Worm (Caenorhabditis elegans) whole organism, L2 larva: ENCODE results near the gene F41E6.15.

Experiments
- F13H6.1 ChIP-seq: sonication (generic microtip); optimal IDR thresholded peaks from 2 replicates; lab custom pipeline; 2016; ENCODE audit warnings: missing genetic modification characterization, missing compliant biosample characterization
- R02D3.7 ChIP-seq: fragments of 150-350 bp; optimal IDR thresholded peaks from 2 replicates; lab custom pipeline; 2014; ENCODE audit warnings: missing biosample characterization, missing genetic modification characterization
- ZK546.5 ChIP-seq: sonication (generic microtip); optimal IDR thresholded peaks from 2 replicates; lab custom pipeline; 2017; ENCODE audit warnings: missing biosample characterization, missing genetic modification characterization
- aly-2 ChIP-seq: fragments of 150-350 bp; optimal IDR thresholded peaks from 2 replicates; lab custom pipeline; 2014; ENCODE audit warnings: missing biosample characterization, missing genetic modification characterization
- ama-1 ChIP-seq: fragments of 150-350 bp; optimal IDR thresholded peaks from 2 replicates; lab custom pipeline; 2018; ENCODE audit warnings: inconsistent platforms
- crh-2 ChIP-seq: sonication (generic microtip); optimal IDR thresholded peaks from 2 replicates; lab custom pipeline; 2017; ENCODE audit warnings: missing biosample characterization, missing genetic modification characterization
- dmd-4 ChIP-seq: sonication (generic microtip); optimal IDR thresholded peaks from 2 replicates; lab custom pipeline; 2017; ENCODE audit warnings: missing biosample characterization, missing genetic modification characterization
- elt-3 ChIP-seq: sonication (generic microtip); optimal IDR thresholded peaks from 2 replicates; lab custom pipeline; 2017; ENCODE audit warnings: missing biosample characterization, missing genetic modification characterization
- fos-1 ChIP-seq: fragments of 150-350 bp; optimal IDR thresholded peaks from 2 replicates; lab custom pipeline; 2014; ENCODE audit warnings: missing biosample characterization, missing genetic modification characterization
- gmeb-1 ChIP-seq: fragments of 150-350 bp; optimal IDR thresholded peaks from 2 replicates; lab custom pipeline; 2014; ENCODE audit warnings: missing biosample characterization, missing genetic modification characterization
- lin-39 ChIP-seq: fragments of 150-350 bp; optimal IDR thresholded peaks from 2 replicates; lab custom pipeline; 2014; ENCODE audit warnings: missing biosample characterization, missing genetic modification reagents, missing genetic modification characterization
- mbf-1 ChIP-seq: sonication (generic microtip); optimal IDR thresholded peaks from 2 replicates; lab custom pipeline; 2017; ENCODE audit warnings: missing biosample characterization, missing genetic modification characterization
- nhr-10 ChIP-seq: sonication (generic microtip); optimal IDR thresholded peaks from 2 replicates; lab custom pipeline; 2017; ENCODE audit warnings: missing biosample characterization, missing genetic modification characterization
- nhr-237 ChIP-seq: fragments of 150-350 bp; optimal IDR thresholded peaks from 2 replicates; lab custom pipeline; 2014; ENCODE audit warnings: missing biosample characterization, missing genetic modification characterization
- peb-1 ChIP-seq: fragments of 150-350 bp; optimal IDR thresholded peaks from 2 replicates; lab custom pipeline; 2014; ENCODE audit warnings: missing biosample characterization, missing genetic modification characterization
- skn-1 ChIP-seq: sonication (generic microtip); optimal IDR thresholded peaks from 2 replicates; lab custom pipeline; 2017; ENCODE audit warnings: missing biosample characterization, missing genetic modification characterization
- sma-3 ChIP-seq: sonication (generic microtip); optimal IDR thresholded peaks from 2 replicates; lab custom pipeline; 2016; ENCODE audit warnings: missing genetic modification reagents, missing genetic modification characterization, missing compliant biosample characterization
- sma-9 ChIP-seq, 2 experiments: fragments of 150-350 bp in 1 of 2; sonication (generic microtip) in 1 of 2; optimal IDR thresholded peaks; 2 replicates each; lab custom pipeline; 2014 to 2016; ENCODE audit warnings: missing genetic modification characterization in 2 of 2, mild to moderate bottlenecking in 1 of 2, missing biosample characterization in 1 of 2, missing compliant biosample characterization in 1 of 2, missing genetic modification reagents in 1 of 2, moderate library complexity in 1 of 2
- snpc-4 ChIP-seq: fragments of 150-350 bp; optimal IDR thresholded peaks from 2 replicates; lab custom pipeline; 2014; ENCODE audit warnings: missing biosample characterization, missing genetic modification characterization
- unc-39 ChIP-seq: fragments of 150-350 bp; optimal IDR thresholded peaks from 2 replicates; lab custom pipeline; 2014; ENCODE audit warnings: missing biosample characterization, missing genetic modification characterization
- unc-55 ChIP-seq: fragments of 150-350 bp; sonication (generic microtip); optimal IDR thresholded peaks from 3 replicates; lab custom pipeline; 2014; ENCODE audit warnings: missing biosample characterization, missing genetic modification reagents, missing genetic modification characterization
- unc-62 ChIP-seq: fragments of 150-350 bp; optimal IDR thresholded peaks from 2 replicates; lab custom pipeline; 2014; ENCODE audit warnings: missing biosample characterization, missing genetic modification reagents, missing genetic modification characterization
- zag-1 ChIP-seq: fragments of 150-350 bp; optimal IDR thresholded peaks from 2 replicates; lab custom pipeline; 2014; ENCODE audit warnings: missing biosample characterization, missing genetic modification characterization
- ztf-1 ChIP-seq: fragments of 200-800 bp; sonication (Bioruptor generic); conservative IDR thresholded peaks from 2 replicates; pipeline ENCODE4 v1.3.6; 2022; ENCODE audit warnings: missing genetic modification characterization, missing compliant biosample characterization
- ztf-11 ChIP-seq: sonication (generic microtip); optimal IDR thresholded peaks from 2 replicates; lab custom pipeline; 2017; ENCODE audit warnings: missing biosample characterization, missing genetic modification characterization

F41E6.15 gene

ce11 chrV:8565075-8565474 is 37.5 kb downstream of the F41E6.15 start, which contains the start of gene F25G6.8:
F25G6.8 (minus strand) TSS chrV:8565175.
- TF ChIP-seq mbf-1 (tag; lab: Kevin White, UChicago): no peak
- no peak for TF ChIP-seq sma-3 (GFP tag; lab: Kevin White, UChicago)
- TF ChIP-seq nhr-10 (tag; lab: Kevin White, UChicago): no peak
- no peak for TF ChIP-seq nhr-237 (tag; lab: Kevin White, UChicago)
- no peak for TF ChIP-seq fos-1
- no peak for TF ChIP-seq unc-62 (GFP tag; lab: Kevin White, UChicago)
- TF ChIP-seq ztf-11 (tag; lab: Kevin White, UChicago): no peak
- no peak for TF ChIP-seq unc-55 (GFP tag; lab: Kevin White, UChicago)
- TF ChIP-seq sma-9 (GFP tag; optimal IDR thresholded peaks at IDR 0.05; lab: Kevin White, UChicago): no peak
- TF ChIP-seq sma-9 (tag; optimal IDR thresholded peaks at IDR 0.05; lab: Kevin White, UChicago): no peak
- no peak for TF ChIP-seq dmd-4 (tag; lab: Kevin White, UChicago)
- no peak for TF ChIP-seq F13H6.1
- TF ChIP-seq ZK546.5 (tag; lab: Kevin White, UChicago): no peak
- TF ChIP-seq crh-2 (tag; lab: Kevin White, UChicago): no peak
- TF ChIP-seq ama-1 (lab: Kevin White, UChicago): no peak

- TF ChIP-seq sma-9 (GFP tag; optimal IDR thresholded peaks at IDR 0.05; lab: Kevin White, UChicago): no peak
- TF ChIP-seq sma-9 (tag; optimal IDR thresholded peaks at IDR 0.05; lab: Kevin White, UChicago): no peak
- TF ChIP-seq elt-3 (tag; lab: Kevin White, UChicago): no peak
- TF ChIP-seq unc-39 (tag; lab: Kevin White, UChicago): no peak
- no peak for TF ChIP-seq gmeb-1 (tag; lab: Kevin White, UChicago)
- no peak for TF ChIP-seq lin-39 (tag; lab: Kevin White, UChicago)
- TF ChIP-seq peb-1 (tag; lab: Kevin White, UChicago): no peak
- TF ChIP-seq fos-1: no peak
- no peak for TF ChIP-seq nhr-237 (tag; lab: Kevin White, UChicago)
- TF ChIP-seq R02D3.7 (tag; lab: Kevin White, UChicago): no peak
- no peak for TF ChIP-seq zag-1 (tag; lab: Kevin White, UChicago)
- no peak for TF ChIP-seq aly-2 (tag; lab: Kevin White, UChicago)
Observed at ce11 chrV:8560916-8561315, 41.6 kb downstream of the F41E6.15 start, which contains the start of gene acr-16. acr-16 (plus strand) TSS chrV:8561216.

ce11 chrV:8555955-8556354 is 46.6 kb downstream of the F41E6.15 start:
- no peak for TF ChIP-seq nhr-237 (tag; lab: Kevin White, UChicago)
- TF ChIP-seq snpc-4: no peak
- TF ChIP-seq skn-1 (tag; lab: Kevin White, UChicago): no peak
- TF ChIP-seq sma-9 (GFP tag; optimal IDR thresholded peaks at IDR 0.05; lab: Kevin White, UChicago): no peak
- no peak for TF ChIP-seq sma-9 (tag; optimal IDR thresholded peaks at IDR 0.05; lab: Kevin White, UChicago)

DNA sequence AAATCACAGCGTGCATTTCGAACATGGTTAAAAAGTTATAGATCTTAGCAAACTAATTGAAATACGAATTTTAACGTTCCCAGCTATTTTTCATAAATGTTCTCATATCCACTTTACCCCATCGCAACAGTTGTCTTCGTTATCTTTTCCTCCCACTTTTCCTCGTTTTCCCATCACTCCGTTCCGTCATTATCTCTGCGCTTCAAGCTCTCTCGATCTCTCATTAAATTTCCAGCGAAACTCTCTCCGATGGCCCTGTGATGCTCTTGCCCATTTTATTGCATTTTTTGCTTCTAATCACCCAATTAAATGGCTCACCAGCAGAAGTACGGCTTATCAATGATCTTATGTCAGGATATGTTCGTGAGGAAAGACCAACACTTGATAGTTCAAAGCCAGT is 50.1 kb downstream of the F41E6.15 start, which contains the start of gene acr-15:
acr-15 (plus strand) TSS at position 236 of the 400 bp plus-strand sequence.
- TF ChIP-seq ztf-1 (GFP tag; lab: Robert Waterston, UW) (no peak), lin-39 (tag; lab: Kevin White, UChicago) (no peak), sma-9 (GFP tag; optimal IDR thresholded peaks at IDR 0.05; lab: Kevin White, UChicago) (peak; percentile 24), sma-9 (tag; optimal IDR thresholded peaks at IDR 0.05; lab: Kevin White, UChicago) (no peak)
- TF ChIP-seq, all 48 proteins: peak for 1
